Worm (Caenorhabditis elegans) whole organism, late embryonic: Measurements from ENCODE around the gene srsx-31.

ENCODE experiments used
- C08G9.2 ChIP-seq: sonication (generic microtip); optimal IDR thresholded peaks from 2 replicates; lab custom pipeline; 2016; ENCODE audit warnings: mild to moderate bottlenecking, missing genetic modification characterization, moderate library complexity, missing compliant biosample characterization
- C38D4.7 ChIP-seq: fragments of 200-800 bp; sonication (Bioruptor generic); optimal IDR thresholded peaks from 2 replicates; lab custom pipeline; 2018; ENCODE audit warnings: mild to moderate bottlenecking, missing genetic modification characterization, moderate library complexity, missing compliant biosample characterization
- F13H6.1 ChIP-seq: sonication (generic microtip); optimal IDR thresholded peaks from 2 replicates; lab custom pipeline; 2016; ENCODE audit warnings: missing genetic modification characterization, missing compliant biosample characterization
- K02D7.2 ChIP-seq: sonication (generic microtip); optimal IDR thresholded peaks from 2 replicates; lab custom pipeline; 2017; ENCODE audit warnings: mild to moderate bottlenecking, missing genetic modification characterization, missing compliant biosample characterization
- T23F11.4 ChIP-seq: fragments of 200-800 bp; sonication (Bioruptor generic); optimal IDR thresholded peaks from 2 replicates; lab custom pipeline; 2018; ENCODE audit warnings: mild to moderate bottlenecking, missing genetic modification characterization, missing compliant biosample characterization
- Y22D7AL.16 ChIP-seq: sonication (generic microtip); optimal IDR thresholded peaks from 2 replicates; lab custom pipeline; 2016; ENCODE audit warnings: missing genetic modification characterization, missing compliant biosample characterization
- ahr-1 ChIP-seq: sonication (generic microtip); optimal IDR thresholded peaks from 2 replicates; lab custom pipeline; 2016; ENCODE audit warnings: missing genetic modification characterization, missing compliant biosample characterization
- ceh-14 ChIP-seq: sonication (generic microtip); optimal IDR thresholded peaks from 2 replicates; lab custom pipeline; 2016; ENCODE audit warnings: missing genotype, missing genetic modification characterization, missing compliant biosample characterization
- ceh-19 ChIP-seq: fragments of 200-800 bp; sonication (Bioruptor generic); optimal IDR thresholded peaks from 2 replicates; lab custom pipeline; 2018; ENCODE audit warnings: mild to moderate bottlenecking, missing genetic modification characterization, missing compliant biosample characterization
- ceh-24 ChIP-seq: sonication (generic microtip); optimal IDR thresholded peaks from 2 replicates; lab custom pipeline; 2016; ENCODE audit warnings: mild to moderate bottlenecking, missing genetic modification characterization, missing compliant biosample characterization
- ceh-31 ChIP-seq: sonication (generic microtip); optimal IDR thresholded peaks from 2 replicates; lab custom pipeline; 2016; ENCODE audit warnings: missing genetic modification characterization, missing compliant biosample characterization
- ceh-45 ChIP-seq: fragments of 200-800 bp; sonication (Bioruptor generic); IDR thresholded peaks from 2 replicates; pipeline ENCODE4 v1.3.6; 2022; ENCODE audit warnings: missing genetic modification reagents, missing genetic modification characterization, missing compliant biosample characterization
- ceh-48 ChIP-seq: sonication (generic microtip); optimal IDR thresholded peaks from 2 replicates; lab custom pipeline; 2016; ENCODE audit warnings: missing genetic modification characterization, inconsistent platforms, missing compliant biosample characterization
- che-1 ChIP-seq: sonication (generic microtip); optimal IDR thresholded peaks from 2 replicates; lab custom pipeline; 2016; ENCODE audit warnings: mild to moderate bottlenecking, missing genetic modification characterization, missing compliant biosample characterization
- dve-1 ChIP-seq: sonication (generic microtip); optimal IDR thresholded peaks from 2 replicates; lab custom pipeline; 2017; ENCODE audit warnings: antibody characterized with exemption, mild to moderate bottlenecking, missing genetic modification characterization, missing compliant biosample characterization
- elt-2 ChIP-seq: sonication (generic microtip); optimal IDR thresholded peaks from 2 replicates; lab custom pipeline; 2016; ENCODE audit warnings: missing genetic modification reagents, missing genetic modification characterization, missing compliant biosample characterization
- ets-4 ChIP-seq: sonication (generic microtip); optimal IDR thresholded peaks from 2 replicates; lab custom pipeline; 2016; ENCODE audit warnings: missing genetic modification characterization, missing compliant biosample characterization
- eyg-1 ChIP-seq: sonication (generic microtip); optimal IDR thresholded peaks from 2 replicates; lab custom pipeline; 2016; ENCODE audit warnings: missing genotype, missing genetic modification characterization, missing compliant biosample characterization
- fax-1 ChIP-seq: sonication (generic microtip); optimal IDR thresholded peaks from 2 replicates; lab custom pipeline; 2016; ENCODE audit warnings: missing genotype, missing genetic modification characterization, missing compliant biosample characterization
- fkh-6 ChIP-seq: sonication (generic microtip); optimal IDR thresholded peaks from 2 replicates; lab custom pipeline; 2016; ENCODE audit warnings: missing genetic modification characterization, missing compliant biosample characterization
- gmeb-2 ChIP-seq: sonication (generic microtip); optimal IDR thresholded peaks from 2 replicates; lab custom pipeline; 2016; ENCODE audit warnings: missing genetic modification characterization, inconsistent platforms, missing compliant biosample characterization
- hlh-30 ChIP-seq: sonication (generic microtip); optimal IDR thresholded peaks from 2 replicates; lab custom pipeline; 2017; ENCODE audit warnings: antibody characterized with exemption, missing genetic modification characterization, missing compliant biosample characterization; ENCODE audit not compliant: insufficient read depth
- hlh-6 ChIP-seq: sonication (generic microtip); optimal IDR thresholded peaks from 2 replicates; lab custom pipeline; 2016; ENCODE audit warnings: missing genotype, missing genetic modification characterization, missing compliant biosample characterization
- hlh-8 ChIP-seq: sonication (generic microtip); optimal IDR thresholded peaks from 2 replicates; lab custom pipeline; 2016; ENCODE audit warnings: missing genotype, missing genetic modification characterization, missing compliant biosample characterization
- lim-6 ChIP-seq: sonication (generic microtip); optimal IDR thresholded peaks from 2 replicates; lab custom pipeline; 2016; ENCODE audit warnings: missing genetic modification characterization, missing compliant biosample characterization
- lin-11 ChIP-seq: fragments of 200-800 bp; sonication (Bioruptor generic); optimal IDR thresholded peaks from 2 replicates; lab custom pipeline; 2018; ENCODE audit warnings: mild to moderate bottlenecking, missing genetic modification characterization, missing compliant biosample characterization
- madf-2 ChIP-seq: sonication (generic microtip); optimal IDR thresholded peaks from 2 replicates; lab custom pipeline; 2017; ENCODE audit warnings: missing genetic modification characterization, missing compliant biosample characterization
- mec-3 ChIP-seq: sonication (generic microtip); optimal IDR thresholded peaks from 2 replicates; lab custom pipeline; 2016; ENCODE audit warnings: borderline replicate concordance, missing genetic modification characterization, missing compliant biosample characterization
- nfya-1 ChIP-seq: sonication (generic microtip); optimal IDR thresholded peaks from 2 replicates; lab custom pipeline; 2017; ENCODE audit warnings: missing genetic modification characterization, mild to moderate bottlenecking, missing compliant biosample characterization, antibody characterized with exemption, moderate library complexity
- pha-2 ChIP-seq: sonication (generic microtip); optimal IDR thresholded peaks from 2 replicates; lab custom pipeline; 2017; ENCODE audit warnings: mild to moderate bottlenecking, missing genetic modification characterization, missing compliant biosample characterization
- pqm-1 ChIP-seq: sonication (generic microtip); optimal IDR thresholded peaks from 2 replicates; lab custom pipeline; 2016; ENCODE audit warnings: missing genetic modification characterization, missing compliant biosample characterization
- pros-1 ChIP-seq: fragments of 150-350 bp; optimal IDR thresholded peaks from 2 replicates; lab custom pipeline; 2014; ENCODE audit warnings: missing biosample characterization, missing genetic modification reagents, missing genetic modification characterization
- ref-2 ChIP-seq: sonication (generic microtip); optimal IDR thresholded peaks from 2 replicates; lab custom pipeline; 2016; ENCODE audit warnings: missing genetic modification characterization, missing compliant biosample characterization
- rnt-1 ChIP-seq: sonication (generic microtip); optimal IDR thresholded peaks from 2 replicates; lab custom pipeline; 2016; ENCODE audit warnings: missing genetic modification characterization, missing compliant biosample characterization
- sdc-2 ChIP-seq: sonication (generic microtip); optimal IDR thresholded peaks from 2 replicates; lab custom pipeline; 2016; ENCODE audit warnings: missing genotype, missing genetic modification characterization, missing compliant biosample characterization
- sox-2 ChIP-seq: fragments of 200-800 bp; sonication (Bioruptor generic); IDR thresholded peaks from 2 replicates; pipeline ENCODE4 v1.3.6; 2022; ENCODE audit warnings: missing genetic modification reagents, missing genetic modification characterization, missing compliant biosample characterization
- sox-4 ChIP-seq: sonication (generic microtip); optimal IDR thresholded peaks from 2 replicates; lab custom pipeline; 2017; ENCODE audit warnings: mild to moderate bottlenecking, missing genetic modification characterization, inconsistent platforms, missing compliant biosample characterization
- tbx-2 ChIP-seq: sonication (generic microtip); optimal IDR thresholded peaks from 2 replicates; lab custom pipeline; 2016; ENCODE audit warnings: missing genetic modification characterization, missing compliant biosample characterization
- tbx-7 ChIP-seq: sonication (generic microtip); optimal IDR thresholded peaks from 2 replicates; lab custom pipeline; 2016; ENCODE audit warnings: missing genotype, missing genetic modification characterization, missing compliant biosample characterization
- unc-42 ChIP-seq: sonication (generic microtip); optimal IDR thresholded peaks from 2 replicates; lab custom pipeline; 2016; ENCODE audit warnings: missing genotype, missing genetic modification characterization, missing compliant biosample characterization
- unc-86 ChIP-seq: sonication (generic microtip); optimal IDR thresholded peaks from 2 replicates; lab custom pipeline; 2016; ENCODE audit warnings: missing genetic modification characterization, missing compliant biosample characterization

Gene srsx-31

ce11 chrV:11258896-11259295 lies 4.0 kb upstream of the srsx-31 start, which contains the start of gene lgc-36:
Gene lgc-36 (minus strand): TSS chrV:11258996.
- no peak for TF ChIP-seq ceh-31 (tag; lab: Kevin White, UChicago)
- TF ChIP-seq gmeb-2 (tag; lab: Kevin White, UChicago), result no peak
- TF ChIP-seq ceh-14 (tag; lab: Kevin White, UChicago), result no peak
- no peak for TF ChIP-seq sox-2 (GFP tag; lab: Robert Waterston, UW)
- TF ChIP-seq ceh-45, result no peak
- TF ChIP-seq F13H6.1 (tag; lab: Kevin White, UChicago), result no peak
- no peak for TF ChIP-seq ceh-48 (tag; lab: Kevin White, UChicago)
- TF ChIP-seq fkh-6 (tag; lab: Kevin White, UChicago), result no peak
- TF ChIP-seq ahr-1 (tag; lab: Kevin White, UChicago), result no peak
- TF ChIP-seq sdc-2 (tag; lab: Kevin White, UChicago), result no peak
- TF ChIP-seq hlh-6 (tag; lab: Kevin White, UChicago), result no peak
- TF ChIP-seq madf-2 (tag; lab: Kevin White, UChicago), result no peak
- no peak for TF ChIP-seq dve-1 (tag; lab: Kevin White, UChicago)
- TF ChIP-seq unc-86 (tag; lab: Kevin White, UChicago), result no peak
- no peak for TF ChIP-seq hlh-30
- TF ChIP-seq tbx-2 (tag; lab: Kevin White, UChicago), result no peak
- TF ChIP-seq Y22D7AL.16, result no peak
- no peak for TF ChIP-seq fax-1 (tag; lab: Kevin White, UChicago)
- no peak for TF ChIP-seq ceh-24 (tag; lab: Kevin White, UChicago)
- no peak for TF ChIP-seq pqm-1
- TF ChIP-seq, all 69 proteins: peak for 0

- TF ChIP-seq C38D4.7 (GFP tag; lab: Kevin White, UChicago) (no peak), hlh-8 (tag; lab: Kevin White, UChicago) (no peak), gmeb-2 (tag; lab: Kevin White, UChicago) (no peak), che-1 (tag; lab: Kevin White, UChicago) (no peak), rnt-1 (tag; lab: Kevin White, UChicago) (no peak), ceh-19 (no peak), T23F11.4 (GFP tag; lab: Kevin White, UChicago) (no peak), K02D7.2 (tag; lab: Kevin White, UChicago) (no peak), eyg-1 (no peak), pros-1 (tag; lab: Kevin White, UChicago) (no peak), dve-1 (tag; lab: Kevin White, UChicago) (no peak), mec-3 (tag; lab: Kevin White, UChicago) (no peak), sdc-2 (tag; lab: Kevin White, UChicago) (no peak), sox-4 (tag; lab: Kevin White, UChicago) (no peak), lin-11 (tag; lab: Kevin White, UChicago) (no peak), elt-2 (tag; lab: Kevin White, UChicago) (no peak), ref-2 (tag; lab: Kevin White, UChicago) (no peak), tbx-7 (no peak), nfya-1 (no peak)
These were observed 2.5 kb downstream of the srsx-31 start, which contains the start of gene srsx-33 for ce11 chrV:11252429-11252828. Gene srsx-33 (minus strand): TSS chrV:11252529.

- TF ChIP-seq ceh-19, result no peak
- TF ChIP-seq sox-2 (GFP tag; lab: Robert Waterston, UW), result no peak
- TF ChIP-seq ceh-24 (tag; lab: Kevin White, UChicago), result no peak
- TF ChIP-seq lim-6, result no peak
- TF ChIP-seq unc-42 (tag; lab: Kevin White, UChicago), result no peak
- TF ChIP-seq pha-2, result no peak
- no peak for TF ChIP-seq nfya-1
- no peak for TF ChIP-seq rnt-1 (tag; lab: Kevin White, UChicago)
- TF ChIP-seq C08G9.2 (tag; lab: Kevin White, UChicago), result no peak
- TF ChIP-seq mec-3 (tag; lab: Kevin White, UChicago), result no peak
- no peak for TF ChIP-seq ets-4 (tag; lab: Kevin White, UChicago)
- TF ChIP-seq che-1 (tag; lab: Kevin White, UChicago), result no peak
- TF ChIP-seq tbx-2 (tag; lab: Kevin White, UChicago), result no peak
- no peak for TF ChIP-seq fax-1 (tag; lab: Kevin White, UChicago)
- TF ChIP-seq ceh-48 (tag; lab: Kevin White, UChicago), result no peak
- no peak for TF ChIP-seq sox-4 (tag; lab: Kevin White, UChicago)
These were observed 3.1 kb downstream of the srsx-31 start for ce11 chrV:11251798-11252197.
